Fruit fly (Drosophila melanogaster): ENCODE measurements around the gene CG9072.

The CG9072 gene

dm6 chrX:15076038-15076575 lies 19.7 kb downstream of the CG9072 start, which contains the start of gene Lsd-2 (continued):
- no peak for TF ChIP-seq CG15073 (GFP tag; optimal IDR thresholded peaks at IDR 0.05)
- TF ChIP-seq p53 (GFP tag; optimal IDR thresholded peaks at IDR 0.05), result peak; percentile 79
- TF ChIP-seq Blimp-1 (GFP tag; optimal IDR thresholded peaks at IDR 0.05), result peak; percentile 76
- no peak for TF ChIP-seq CG17912 (GFP tag; optimal IDR thresholded peaks at IDR 0.05)
- TF ChIP-seq wdn (GFP tag; IDR thresholded peaks at IDR 0.05), result no peak
- peak; percentile 46; the same call in 1 of the 3 replicates for TF ChIP-seq CG6791 (GFP tag; IDR thresholded peaks at IDR 0.05; ENCODE audit: partially characterized antibody)
- TF ChIP-seq Nf-YC (tag; optimal IDR thresholded peaks at IDR 0.05), result peak; percentile 49
- TF ChIP-seq mirr (GFP tag; optimal IDR thresholded peaks at IDR 0.05), result peak; percentile 38
- TF ChIP-seq CG11247 (GFP tag; IDR thresholded peaks at IDR 0.05), result 0 out of 2 replicates have a peak, but pooled peaks have one; percentile 37
- TF ChIP-seq grau (tag; optimal IDR thresholded peaks at IDR 0.05), result peak; percentile 33
- TF ChIP-seq oc (tag; optimal IDR thresholded peaks at IDR 0.05), result peak; percentile 38
- TF ChIP-seq ftz-f1 (GFP tag; optimal IDR thresholded peaks at IDR 0.05), result peak; percentile 27
- no peak for TF ChIP-seq ase (GFP tag; IDR thresholded peaks at IDR 0.05)
- TF ChIP-seq lab (GFP tag; optimal IDR thresholded peaks at IDR 0.05), result peak; percentile 63
- TF ChIP-seq Oli (tag; optimal IDR thresholded peaks at IDR 0.05), result peak; percentile 34
- TF ChIP-seq CG17385 (GFP tag; optimal IDR thresholded peaks at IDR 0.05), result no peak
- no peak for TF ChIP-seq cas (GFP tag; IDR thresholded peaks at IDR 0.05)
- TF ChIP-seq Lim3 (GFP tag; IDR thresholded peaks at IDR 0.05), result no peak
- peak; percentile 15 for TF ChIP-seq CG1647 (GFP tag; optimal IDR thresholded peaks at IDR 0.05)
- no peak for TF ChIP-seq Six4 (GFP tag; optimal IDR thresholded peaks at IDR 0.05)
- TF ChIP-seq pzg (GFP tag; optimal IDR thresholded peaks at IDR 0.05), result peak; percentile 13
- peak; percentile 44 for TF ChIP-seq HmgD (GFP tag; optimal IDR thresholded peaks at IDR 0.05)
- TF ChIP-seq kni (GFP tag; optimal IDR thresholded peaks at IDR 0.05), result peak; percentile 24
- 0 out of 3 replicates have a peak, but pooled peaks have one; percentile 18 for TF ChIP-seq z (GFP tag; IDR thresholded peaks at IDR 0.05)
- peak; percentile 90 for TF ChIP-seq Jarid2 (GFP tag; optimal IDR thresholded peaks at IDR 0.05)
- TF ChIP-seq sd (tag; optimal IDR thresholded peaks at IDR 0.05), result no peak
- no peak for TF ChIP-seq pb (GFP tag; optimal IDR thresholded peaks at IDR 0.05)
- no peak for TF ChIP-seq Dip2 (GFP tag; IDR thresholded peaks at IDR 0.05)
- peak; percentile 5 for TF ChIP-seq CG7786 (GFP tag; optimal IDR thresholded peaks at IDR 0.05)
- TF ChIP-seq CG17359 (tag; optimal IDR thresholded peaks at IDR 0.05), result peak; percentile 13
- TF ChIP-seq slbo (GFP tag; IDR thresholded peaks at IDR 0.05), result peak; percentile 48; the same call in 1 of the 2 replicates
- peak; percentile 80 for TF ChIP-seq CG9215 (GFP tag; IDR thresholded peaks at IDR 0.05)
- TF ChIP-seq fd102C (GFP tag; optimal IDR thresholded peaks at IDR 0.05), result no peak
- TF ChIP-seq luna (GFP tag; optimal IDR thresholded peaks at IDR 0.05), result no peak
- TF ChIP-seq pnt (GFP tag; optimal IDR thresholded peaks at IDR 0.05), result no peak
- peak; percentile 17; the same call in 1 of the 2 replicates for TF ChIP-seq CG13287 (GFP tag; IDR thresholded peaks at IDR 0.05; ENCODE audit: partially characterized antibody)
- no peak for TF ChIP-seq CG3726 (GFP tag; IDR thresholded peaks at IDR 0.05)
- TF ChIP-seq Oaz (GFP tag; IDR thresholded peaks at IDR 0.05), result no peak
- peak; percentile 23 for TF ChIP-seq HLH54F (GFP tag; optimal IDR thresholded peaks at IDR 0.05)
- TF ChIP-seq CG15011 (GFP tag; optimal IDR thresholded peaks at IDR 0.05), result no peak
- TF ChIP-seq CG9817 (tag; optimal IDR thresholded peaks at IDR 0.05), result no peak
- 0 out of 2 replicates have a peak, but pooled peaks have one; percentile 30 for TF ChIP-seq sob (GFP tag; IDR thresholded peaks at IDR 0.05)
- no peak for TF ChIP-seq exex (tag; optimal IDR thresholded peaks at IDR 0.05)
- peak; percentile 17 for TF ChIP-seq CG14710 (tag; optimal IDR thresholded peaks at IDR 0.05)
- TF ChIP-seq Rfx (GFP tag; IDR thresholded peaks at IDR 0.05), result peak; percentile 64
- peak; percentile 86 for TF ChIP-seq Ets65A (GFP tag)
- 0 out of 2 replicates have a peak, but pooled peaks have one; percentile 13 for TF ChIP-seq sisA (GFP tag; IDR thresholded peaks at IDR 0.05)
- peak; percentile 46 for TF ChIP-seq CG30403 (GFP tag; optimal IDR thresholded peaks at IDR 0.05)
- peak; percentile 94 for TF ChIP-seq CG11504 (tag; optimal IDR thresholded peaks at IDR 0.05)
- no peak for TF ChIP-seq salm (tag; optimal IDR thresholded peaks at IDR 0.05)

Data from whole organism, embryonic.